Fruit fly (Drosophila melanogaster): ENCODE results near the gene Doc1.
A peak's percentile ranks its signal among the peaks of the same experiment; 100 is the strongest.

Gene Doc1

DNA sequence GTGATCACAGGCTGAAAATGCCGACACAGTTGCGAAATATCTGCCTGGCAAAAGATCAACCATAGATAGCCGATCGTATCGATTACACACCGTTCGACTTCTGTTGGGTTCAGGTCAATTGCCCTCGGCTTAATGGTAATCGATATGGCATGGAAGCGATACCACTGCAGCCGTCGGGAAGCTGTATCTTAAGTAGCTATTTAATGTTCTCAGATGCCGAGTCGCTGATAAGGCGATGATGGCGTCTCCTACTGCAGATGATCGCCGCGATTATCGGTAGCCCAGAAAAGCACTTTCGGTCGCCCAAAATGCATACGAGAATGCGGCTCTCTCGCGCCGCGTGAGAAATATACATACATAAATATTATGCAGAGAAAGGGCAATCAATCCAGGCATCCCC lies 3.6 kb upstream of the Doc1 start:
- TF ChIP-seq CG9705 (GFP tag; optimal IDR thresholded peaks at IDR 0.05) (no peak), sage (GFP tag; optimal IDR thresholded peaks at IDR 0.05) (no peak), jim (GFP tag; optimal IDR thresholded peaks at IDR 0.05) (no peak), HLH106 (tag; optimal IDR thresholded peaks at IDR 0.05) (no peak)

DNA sequence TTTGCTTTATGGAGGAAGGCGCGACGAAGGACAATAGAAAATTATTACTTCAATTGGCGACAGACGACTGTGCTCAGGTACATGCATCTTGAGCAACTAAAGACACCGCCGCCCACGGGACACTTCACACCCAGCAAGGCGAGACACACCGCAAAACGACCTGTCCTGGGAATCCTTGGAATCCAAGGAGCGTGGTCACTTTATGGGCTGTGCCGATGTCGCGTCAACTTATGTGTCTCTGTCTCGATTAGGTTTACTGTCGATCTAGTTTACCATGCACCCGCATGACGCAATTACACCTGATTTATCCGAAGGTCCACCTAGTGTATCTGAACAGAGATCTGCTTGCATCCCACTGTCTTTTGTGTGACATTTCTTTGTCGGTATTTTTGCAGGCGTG lies 2.0 kb upstream of the Doc1 start:
- TF ChIP-seq dmrt93B (GFP tag; optimal IDR thresholded peaks at IDR 0.05) (no peak), sv (GFP tag; optimal IDR thresholded peaks at IDR 0.05) (no peak), pan (optimal IDR thresholded peaks at IDR 0.05) (no peak), Abd-B (GFP tag; optimal IDR thresholded peaks at IDR 0.05) (no peak), Dfd (GFP tag; optimal IDR thresholded peaks at IDR 0.05) (no peak), brk (GFP tag; optimal IDR thresholded peaks at IDR 0.05) (no peak), h (GFP tag; optimal IDR thresholded peaks at IDR 0.05) (no peak), Jra (GFP tag; optimal IDR thresholded peaks at IDR 0.05) (no peak), rgr (GFP tag; optimal IDR thresholded peaks at IDR 0.05) (no peak), OdsH (GFP tag; optimal IDR thresholded peaks at IDR 0.05) (no peak), CG9705 (GFP tag; optimal IDR thresholded peaks at IDR 0.05) (no peak), Hr83 (GFP tag; optimal IDR thresholded peaks at IDR 0.05; ENCODE audit: poor library complexity, severe bottlenecking) (no peak), usp (GFP tag; optimal IDR thresholded peaks at IDR 0.05) (no peak), GATAd (GFP tag; optimal IDR thresholded peaks at IDR 0.05) (no peak), Rel (GFP tag; optimal IDR thresholded peaks at IDR 0.05) (no peak), Rel (tag; optimal IDR thresholded peaks at IDR 0.05) (no peak), Myc (optimal IDR thresholded peaks at IDR 0.05) (no peak)

DNA sequence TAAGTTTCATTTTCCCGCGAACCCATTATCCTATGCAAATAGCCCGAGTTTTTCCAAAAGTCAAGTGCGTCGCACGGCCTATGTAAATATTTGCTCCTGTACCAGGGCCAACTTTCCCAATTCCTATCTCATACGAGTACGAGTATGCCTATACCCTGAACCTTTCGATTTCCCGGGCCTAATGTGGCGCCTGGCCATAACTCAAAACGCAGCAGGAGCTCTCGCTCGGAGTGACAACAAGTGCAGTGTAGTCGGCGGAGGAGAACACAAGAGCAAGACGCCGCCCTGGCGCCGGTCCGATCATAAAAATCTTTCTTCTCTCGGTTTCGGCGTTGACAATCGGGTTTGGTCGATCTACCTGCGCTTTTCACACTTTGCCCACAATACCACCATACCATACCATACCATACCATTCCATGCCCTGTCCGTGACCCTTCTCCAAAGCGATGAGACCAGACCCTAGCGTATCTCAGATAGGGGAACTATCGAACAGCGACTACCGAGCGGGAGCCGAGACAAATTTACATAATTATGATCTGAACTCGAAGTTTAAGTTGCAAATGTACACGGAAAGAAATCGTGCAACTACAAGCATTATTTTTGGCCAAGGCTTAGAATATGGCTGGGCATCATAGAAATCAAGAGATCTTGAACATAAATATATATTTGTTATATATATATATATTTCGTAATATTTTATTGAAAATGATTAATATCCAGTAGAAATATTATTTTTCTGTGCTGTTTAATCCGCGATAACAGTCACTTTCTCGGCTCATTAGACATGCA lies 1.2 kb downstream of the Doc1 start:
- TF ChIP-seq foxo (GFP tag; optimal IDR thresholded peaks at IDR 0.05) (no peak), usp (GFP tag; optimal IDR thresholded peaks at IDR 0.05) (no peak)

DNA sequence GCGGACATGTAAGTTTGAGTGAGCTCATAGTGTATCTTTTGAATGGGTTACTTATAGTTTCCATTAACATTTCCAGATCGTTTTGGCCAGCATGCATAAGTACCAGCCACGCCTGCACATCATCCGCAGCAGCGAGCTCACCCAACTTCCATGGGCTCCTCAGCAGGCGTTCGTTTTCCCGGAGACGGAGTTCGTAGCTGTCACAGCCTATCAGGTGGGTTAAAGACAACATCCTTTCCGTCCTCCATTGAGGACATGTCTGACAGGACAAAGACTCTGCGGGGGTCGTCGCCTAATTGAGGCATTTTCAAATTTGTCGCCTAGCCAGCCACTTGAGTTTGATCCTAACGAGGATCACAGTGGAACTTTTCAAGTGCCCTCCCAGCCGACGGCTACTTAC lies 2.5 kb downstream of the Doc1 start:
- TF ChIP-seq Mio (GFP tag; optimal IDR thresholded peaks at IDR 0.05) (no peak), GATAd (GFP tag; optimal IDR thresholded peaks at IDR 0.05) (no peak), ey (GFP tag; optimal IDR thresholded peaks at IDR 0.05) (no peak), dl (GFP tag; optimal IDR thresholded peaks at IDR 0.05; ENCODE audit: insufficient read depth in 1 of 2, partially characterized antibody in 2 of 2) (no peak)

DNA sequence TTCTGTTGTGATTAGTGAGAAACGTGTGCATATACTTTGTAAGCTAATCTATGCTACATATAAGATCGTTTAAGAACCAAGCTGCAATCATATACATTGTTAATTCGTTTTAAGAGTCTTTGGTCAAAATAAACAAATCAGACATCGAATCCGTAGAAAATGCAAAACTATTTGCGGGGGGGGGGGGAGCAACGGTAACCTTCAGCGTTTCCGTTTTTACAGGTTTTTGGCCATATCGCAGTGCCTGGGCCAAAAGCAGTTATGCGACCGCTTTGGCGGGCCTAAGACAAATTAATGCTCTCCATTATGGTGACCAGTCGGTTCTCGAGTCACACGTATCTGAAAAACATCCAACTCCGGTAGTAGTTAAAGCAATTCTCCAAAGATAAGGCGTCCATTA lies 3.7 kb downstream of the Doc1 start:
- TF ChIP-seq brk (GFP tag; optimal IDR thresholded peaks at IDR 0.05) (no peak), Dfd (GFP tag; optimal IDR thresholded peaks at IDR 0.05) (peak; percentile 93), Dif (GFP tag; optimal IDR thresholded peaks at IDR 0.05; ENCODE audit: partially characterized antibody) (no peak), Sp1 (GFP tag; optimal IDR thresholded peaks at IDR 0.05) (no peak)

DNA sequence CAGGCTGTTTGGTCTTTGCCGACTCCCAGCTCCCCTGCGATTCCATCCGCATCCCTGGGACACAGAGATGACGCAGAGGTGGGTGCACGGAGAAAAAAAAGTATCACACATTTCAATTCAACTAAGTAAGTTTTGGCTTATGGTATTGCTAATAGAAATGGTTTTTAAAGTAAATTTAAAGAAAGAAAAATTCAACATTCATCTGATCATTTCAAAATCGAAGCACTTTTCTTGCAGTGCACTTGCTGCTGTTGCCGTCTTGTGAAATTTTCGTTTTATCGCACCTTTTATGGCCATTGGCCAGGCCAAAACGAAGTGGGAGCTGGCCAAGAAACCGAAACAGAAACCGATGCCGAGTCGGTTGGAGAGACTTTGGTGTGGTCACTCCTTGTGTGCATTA lies 4.1 kb downstream of the Doc1 start:
- TF ChIP-seq sv (GFP tag; optimal IDR thresholded peaks at IDR 0.05) (no peak), Rel (GFP tag; optimal IDR thresholded peaks at IDR 0.05) (no peak), Rel (tag; optimal IDR thresholded peaks at IDR 0.05) (peak; percentile 5), HLH106 (tag; optimal IDR thresholded peaks at IDR 0.05) (peak; percentile 79), woc (GFP tag; optimal IDR thresholded peaks at IDR 0.05) (peak; percentile 69), Hnf4 (GFP tag; optimal IDR thresholded peaks at IDR 0.05) (peak; percentile 63), Dif (GFP tag; optimal IDR thresholded peaks at IDR 0.05; ENCODE audit: partially characterized antibody) (no peak), Dfd (GFP tag; optimal IDR thresholded peaks at IDR 0.05) (no peak), GATAd (GFP tag; optimal IDR thresholded peaks at IDR 0.05) (no peak), N (GFP tag; optimal IDR thresholded peaks at IDR 0.05) (no peak), CrebA (GFP tag; optimal IDR thresholded peaks at IDR 0.05; ENCODE audit: borderline replicate concordance) (no peak), sage (GFP tag; optimal IDR thresholded peaks at IDR 0.05) (peak; percentile 41), rgr (GFP tag; optimal IDR thresholded peaks at IDR 0.05) (peak; percentile 69), dl (GFP tag; optimal IDR thresholded peaks at IDR 0.05; ENCODE audit: insufficient read depth in 1 of 2, partially characterized antibody in 2 of 2) (no peak), dmrt93B (GFP tag; optimal IDR thresholded peaks at IDR 0.05) (peak; percentile 59), h (GFP tag; optimal IDR thresholded peaks at IDR 0.05) (peak; percentile 88), usp (GFP tag; optimal IDR thresholded peaks at IDR 0.05) (no peak), fru (GFP tag; optimal IDR thresholded peaks at IDR 0.05) (peak; percentile 88), psq (GFP tag; optimal IDR thresholded peaks at IDR 0.05) (peak; percentile 64), Jra (GFP tag; optimal IDR thresholded peaks at IDR 0.05) (peak; percentile 54), OdsH (GFP tag; optimal IDR thresholded peaks at IDR 0.05) (peak; percentile 81), Abd-B (GFP tag; optimal IDR thresholded peaks at IDR 0.05) (no peak), foxo (GFP tag; optimal IDR thresholded peaks at IDR 0.05) (peak in 1 of 2 experiments; percentile 85), CG9705 (GFP tag; optimal IDR thresholded peaks at IDR 0.05) (peak; percentile 44), jim (GFP tag; optimal IDR thresholded peaks at IDR 0.05) (no peak), Hr83 (GFP tag; optimal IDR thresholded peaks at IDR 0.05; ENCODE audit: poor library complexity, severe bottlenecking) (no peak), brk (GFP tag; optimal IDR thresholded peaks at IDR 0.05) (peak; percentile 48), CG32264 (GFP tag; optimal IDR thresholded peaks at IDR 0.05) (peak; percentile 71), tai (GFP tag; optimal IDR thresholded peaks at IDR 0.05) (no peak), br (GFP tag; optimal IDR thresholded peaks at IDR 0.05) (peak; percentile 79), pan (optimal IDR thresholded peaks at IDR 0.05) (no peak), Vsx2 (GFP tag; optimal IDR thresholded peaks at IDR 0.05; ENCODE audit: partially characterized antibody) (no peak)

Data from whole organism, wandering third instar larva.